Worm (Caenorhabditis elegans) whole organism, L2 larva: Measurements from ENCODE around the gene F35D11.1.

Experiments
- F13H6.1 ChIP-seq: sonication (generic microtip); optimal IDR thresholded peaks from 2 replicates; lab custom pipeline; 2016; ENCODE audit warnings: missing genetic modification characterization, missing compliant biosample characterization
- aly-2 ChIP-seq: fragments of 150-350 bp; optimal IDR thresholded peaks from 2 replicates; lab custom pipeline; 2014; ENCODE audit warnings: missing biosample characterization, missing genetic modification characterization
- ceh-16 ChIP-seq: fragments of 150-350 bp; optimal IDR thresholded peaks from 2 replicates; lab custom pipeline; 2014; ENCODE audit warnings: missing biosample characterization, missing genetic modification characterization
- dmd-4 ChIP-seq: sonication (generic microtip); optimal IDR thresholded peaks from 2 replicates; lab custom pipeline; 2017; ENCODE audit warnings: missing biosample characterization, missing genetic modification characterization
- lin-39 ChIP-seq: fragments of 150-350 bp; optimal IDR thresholded peaks from 2 replicates; lab custom pipeline; 2014; ENCODE audit warnings: missing biosample characterization, missing genetic modification reagents, missing genetic modification characterization
- mdl-1 ChIP-seq, 2 experiments: fragments of 150-350 bp in 1 of 2; sonication (generic microtip) in 1 of 2; optimal IDR thresholded peaks; 2 replicates each; lab custom pipeline; 2017; ENCODE audit warnings: missing biosample characterization in 2 of 2, missing genetic modification characterization in 2 of 2
- nhr-12 ChIP-seq: fragments of 150-350 bp; optimal IDR thresholded peaks from 2 replicates; lab custom pipeline; 2014; ENCODE audit warnings: missing biosample characterization, missing genetic modification characterization
- unc-62 ChIP-seq: fragments of 150-350 bp; optimal IDR thresholded peaks from 2 replicates; lab custom pipeline; 2014; ENCODE audit warnings: missing biosample characterization, missing genetic modification reagents, missing genetic modification characterization

- TF ChIP-seq dmd-4 (tag; lab: Kevin White, UChicago) (no peak), lin-39 (tag; lab: Kevin White, UChicago) (no peak), unc-62 (GFP tag; lab: Kevin White, UChicago) (no peak), mdl-1 (tag; optimal IDR thresholded peaks at IDR 0.05; lab: Kevin White, UChicago) (no peak), F13H6.1 (tag; lab: Kevin White, UChicago) (no peak), ceh-16 (tag; lab: Kevin White, UChicago) (no peak), nhr-12 (tag; lab: Kevin White, UChicago) (no peak), aly-2 (no peak)
These were observed 22.0 kb upstream of the F35D11.1 start for ce11 chrII:4604680-4605079.
